Worm (Caenorhabditis elegans) whole organism, midembryonic: ENCODE data around the gene ttr-21.

Experiments
- T22C8.4 ChIP-seq: fragments of 200-800 bp; sonication (Bioruptor generic); IDR thresholded peaks from 2 replicates; pipeline ENCODE4 v1.3.6; 2022; ENCODE audit warnings: missing genetic modification characterization, missing compliant biosample characterization
- cog-1 ChIP-seq: sonication (generic microtip); optimal IDR thresholded peaks from 2 replicates; lab custom pipeline; 2016; ENCODE audit warnings: missing genetic modification characterization, missing compliant biosample characterization
- flt-1 ChIP-seq: fragments of 200-800 bp; sonication (Bioruptor generic); IDR thresholded peaks from 2 replicates; pipeline ENCODE4 v1.3.6; 2022; ENCODE audit warnings: missing genetic modification characterization, missing compliant biosample characterization
- klf-2 ChIP-seq: fragments of 200-800 bp; sonication (Bioruptor generic); conservative IDR thresholded peaks from 2 replicates; pipeline ENCODE4 v1.3.6; 2022; ENCODE audit warnings: missing genetic modification reagents, missing genetic modification characterization, missing compliant biosample characterization
- med-1 ChIP-seq: sonication (generic microtip); optimal IDR thresholded peaks from 2 replicates; lab custom pipeline; 2017; ENCODE audit warnings: missing genetic modification characterization, mild to moderate bottlenecking, missing compliant biosample characterization, antibody characterized with exemption, missing genetic modification reagents; ENCODE audit not compliant: insufficient read depth
- ref-1 ChIP-seq: fragments of 200-800 bp; sonication (Bioruptor generic); conservative IDR thresholded peaks from 2 replicates; pipeline ENCODE4 v1.3.6; 2022; ENCODE audit warnings: missing genetic modification reagents, missing genetic modification characterization, missing compliant biosample characterization
- tab-1 ChIP-seq: fragments of 200-800 bp; sonication (Bioruptor generic); IDR thresholded peaks from 2 replicates; pipeline ENCODE4 v1.3.6; 2022; ENCODE audit warnings: missing genetic modification characterization, missing compliant biosample characterization
- ztf-23 ChIP-seq: fragments of 200-800 bp; sonication (Bioruptor generic); IDR thresholded peaks from 2 replicates; pipeline ENCODE4 v1.3.6; 2022; ENCODE audit warnings: missing genetic modification reagents, missing genetic modification characterization, missing compliant biosample characterization
- ztf-29 ChIP-seq: fragments of 200-800 bp; sonication (Bioruptor generic); IDR thresholded peaks from 2 replicates; pipeline ENCODE4 v1.3.6; 2022; ENCODE audit warnings: missing genetic modification reagents, missing genetic modification characterization, missing compliant biosample characterization

The ttr-21 gene

ce11 chrV:13862505-13862904 lies 8.3 kb upstream of the ttr-21 start, which contains the start of gene srx-137:
srx-137 (plus strand) TSS chrV:13862805.
- TF ChIP-seq tab-1 (GFP tag; lab: Robert Waterston, UW), result no peak
- TF ChIP-seq cog-1 (tag; lab: Kevin White, UChicago), result no peak
- no peak for TF ChIP-seq T22C8.4 (GFP tag; lab: Robert Waterston, UW)
- TF ChIP-seq flt-1 (GFP tag; lab: Robert Waterston, UW), result no peak
- TF ChIP-seq ref-1, result no peak

- TF ChIP-seq ztf-23 (GFP tag; lab: Robert Waterston, UW) (no peak), tab-1 (GFP tag; lab: Robert Waterston, UW) (no peak), med-1 (GFP tag; lab: Kevin White, UChicago) (no peak), klf-2 (GFP tag; lab: Robert Waterston, UW) (no peak), ztf-29 (GFP tag; lab: Robert Waterston, UW) (no peak), T22C8.4 (GFP tag; lab: Robert Waterston, UW) (no peak), flt-1 (GFP tag; lab: Robert Waterston, UW) (no peak), cog-1 (tag; lab: Kevin White, UChicago) (no peak), ref-1 (no peak)
Observed at ce11 chrV:13858906-13859305, 4.7 kb upstream of the ttr-21 start, which contains the start of gene srx-135. srx-135 (plus strand) TSS chrV:13859206.

ce11 chrV:13857132-13857531 lies 2.9 kb upstream of the ttr-21 start, which contains the start of gene srx-136:
srx-136 (plus strand) TSS chrV:13857432.
- no peak for TF ChIP-seq T22C8.4 (GFP tag; lab: Robert Waterston, UW)
- TF ChIP-seq tab-1 (GFP tag; lab: Robert Waterston, UW), result no peak
- no peak for TF ChIP-seq ref-1
- TF ChIP-seq flt-1 (GFP tag; lab: Robert Waterston, UW), result no peak
- TF ChIP-seq ztf-29 (GFP tag; lab: Robert Waterston, UW), result no peak
- TF ChIP-seq cog-1 (tag; lab: Kevin White, UChicago), result no peak
- no peak for TF ChIP-seq ztf-23 (GFP tag; lab: Robert Waterston, UW)
- TF ChIP-seq med-1 (GFP tag; lab: Kevin White, UChicago), result no peak

ce11 chrV:13856376-13856775 lies 2.2 kb upstream of the ttr-21 start, which contains the start of gene srx-134:
srx-134 (minus strand) TSS chrV:13856476.
- TF ChIP-seq ztf-23 (GFP tag; lab: Robert Waterston, UW) (no peak), ztf-29 (GFP tag; lab: Robert Waterston, UW) (no peak), cog-1 (tag; lab: Kevin White, UChicago) (no peak), ref-1 (no peak)

ce11 chrV:13850170-13850569 lies 4.0 kb downstream of the ttr-21 start, which contains the start of gene hpx-2:
hpx-2 (plus strand) TSS chrV:13850470.
- TF ChIP-seq ztf-29 (GFP tag; lab: Robert Waterston, UW) (no peak), tab-1 (GFP tag; lab: Robert Waterston, UW) (no peak), ztf-23 (GFP tag; lab: Robert Waterston, UW) (no peak), flt-1 (GFP tag; lab: Robert Waterston, UW) (no peak), T22C8.4 (GFP tag; lab: Robert Waterston, UW) (no peak), med-1 (GFP tag; lab: Kevin White, UChicago) (no peak), ref-1 (no peak), klf-2 (GFP tag; lab: Robert Waterston, UW) (no peak), cog-1 (tag; lab: Kevin White, UChicago) (no peak)

ce11 chrV:13848379-13848778 lies 5.8 kb downstream of the ttr-21 start, which contains the start of gene srx-133:
srx-133 (plus strand) TSS chrV:13848679.
- no peak for TF ChIP-seq klf-2 (GFP tag; lab: Robert Waterston, UW)
- no peak for TF ChIP-seq ztf-29 (GFP tag; lab: Robert Waterston, UW)
- no peak for TF ChIP-seq T22C8.4 (GFP tag; lab: Robert Waterston, UW)
- no peak for TF ChIP-seq med-1 (GFP tag; lab: Kevin White, UChicago)

- no peak for TF ChIP-seq cog-1 (tag; lab: Kevin White, UChicago)
- no peak for TF ChIP-seq klf-2 (GFP tag; lab: Robert Waterston, UW)
- TF ChIP-seq med-1 (GFP tag; lab: Kevin White, UChicago), result no peak
- TF ChIP-seq tab-1 (GFP tag; lab: Robert Waterston, UW), result no peak
- no peak for TF ChIP-seq ref-1
- TF ChIP-seq ztf-23 (GFP tag; lab: Robert Waterston, UW), result no peak
Observed at ce11 chrV:13845136-13845535, 9.1 kb downstream of the ttr-21 start, which contains the start of gene srx-131. srx-131 (plus strand) TSS chrV:13845436.

- TF ChIP-seq ztf-23 (GFP tag; lab: Robert Waterston, UW), result no peak
- no peak for TF ChIP-seq med-1 (GFP tag; lab: Kevin White, UChicago)
- TF ChIP-seq T22C8.4 (GFP tag; lab: Robert Waterston, UW), result no peak
- TF ChIP-seq ref-1, result no peak
- no peak for TF ChIP-seq klf-2 (GFP tag; lab: Robert Waterston, UW)
- TF ChIP-seq tab-1 (GFP tag; lab: Robert Waterston, UW), result no peak
- TF ChIP-seq flt-1 (GFP tag; lab: Robert Waterston, UW), result no peak
- no peak for TF ChIP-seq cog-1 (tag; lab: Kevin White, UChicago)
- TF ChIP-seq ztf-29 (GFP tag; lab: Robert Waterston, UW), result no peak
Observed at ce11 chrV:13843147-13843546, 11.1 kb downstream of the ttr-21 start, which contains the start of gene srx-130. srx-130 (plus strand) TSS chrV:13843447.

ce11 chrV:13840909-13841308 lies 13.3 kb downstream of the ttr-21 start, which contains the start of gene srx-17:
srx-17 (plus strand) TSS chrV:13841209.
- TF ChIP-seq ztf-23 (GFP tag; lab: Robert Waterston, UW) (no peak), ref-1 (no peak)

- TF ChIP-seq ztf-23 (GFP tag; lab: Robert Waterston, UW) (no peak), tab-1 (GFP tag; lab: Robert Waterston, UW) (no peak), ztf-29 (GFP tag; lab: Robert Waterston, UW) (no peak), flt-1 (GFP tag; lab: Robert Waterston, UW) (no peak), klf-2 (GFP tag; lab: Robert Waterston, UW) (no peak), T22C8.4 (GFP tag; lab: Robert Waterston, UW) (no peak)
Observed at ce11 chrV:13839433-13839832, 14.8 kb downstream of the ttr-21 start, which contains the start of gene F55B12.10. F55B12.10 (plus strand) TSS chrV:13839733.
